Worm (Caenorhabditis elegans) whole organism, L1 larva: ENCODE data around the gene eif-3.G.

ENCODE experiments used
- aly-2 ChIP-seq: fragments of 150-350 bp; optimal IDR thresholded peaks from 2 replicates; lab custom pipeline; 2014; ENCODE audit warnings: missing biosample characterization, missing genetic modification characterization
- ama-1 ChIP-seq: fragments of 150-350 bp; optimal IDR thresholded peaks from 2 replicates; lab custom pipeline; 2014
- fos-1 ChIP-seq: fragments of 150-350 bp; optimal IDR thresholded peaks from 2 replicates; lab custom pipeline; 2014; ENCODE audit warnings: missing biosample characterization, missing genetic modification characterization
- nhr-237 ChIP-seq: fragments of 150-350 bp; optimal IDR thresholded peaks from 2 replicates; lab custom pipeline; 2014; ENCODE audit warnings: missing biosample characterization, missing genetic modification characterization
- nhr-77 ChIP-seq: fragments of 150-350 bp; optimal IDR thresholded peaks from 2 replicates; lab custom pipeline; 2014; ENCODE audit warnings: missing biosample characterization, missing genetic modification characterization
- pqm-1 ChIP-seq: sonication (generic microtip); optimal IDR thresholded peaks from 3 replicates; lab custom pipeline; 2017; ENCODE audit warnings: missing biosample characterization, missing genetic modification characterization
- rnt-1 ChIP-seq: sonication (generic microtip); optimal IDR thresholded peaks from 2 replicates; lab custom pipeline; 2016; ENCODE audit warnings: mild to moderate bottlenecking, missing genetic modification characterization, moderate library complexity, missing compliant biosample characterization

ce11 chrII:8472916-8473315 is 30.3 kb downstream of the eif-3.G start:
- no peak for TF ChIP-seq nhr-77 (tag; lab: Kevin White, UChicago)
- no peak for TF ChIP-seq nhr-237
- TF ChIP-seq ama-1 (lab: Kevin White, UChicago) = no peak
- TF ChIP-seq rnt-1 (tag; lab: Kevin White, UChicago) = no peak
- TF ChIP-seq fos-1 (tag; lab: Kevin White, UChicago) = no peak
- no peak for TF ChIP-seq pqm-1 (tag; lab: Kevin White, UChicago)
- TF ChIP-seq aly-2 (tag; lab: Kevin White, UChicago) = no peak
